Worm (Caenorhabditis elegans): ENCODE measurements around the gene gln-6.
"Not testable (repeated sequence)": the region's sequence is repeated elsewhere in the genome, so short reads cannot be mapped to it uniquely, and the experiment has no call there.

DNA sequence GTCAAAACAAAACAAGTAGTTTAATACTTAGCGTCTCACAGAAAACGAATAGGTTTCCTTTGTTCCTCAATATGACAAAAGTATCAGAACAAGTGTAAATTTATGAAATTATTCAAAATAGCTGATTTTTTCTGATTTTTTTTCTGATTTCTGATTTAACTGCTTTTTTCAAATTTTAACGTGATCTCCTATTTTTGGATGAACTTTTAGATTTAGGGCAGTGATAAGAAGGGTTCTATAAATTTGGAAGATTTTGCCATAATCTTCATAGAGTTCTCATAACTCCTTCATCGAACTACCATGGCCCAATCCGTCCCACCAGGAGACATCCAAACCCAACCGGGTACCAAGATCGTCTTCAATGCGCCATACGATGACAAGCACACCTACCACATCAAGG is 29.0 kb upstream of the gln-6 start, which contains the start of gene msp-78:
- TF ChIP-seq scrt-1 (GFP tag; IDR thresholded peaks at IDR 0.05); B0310.2 (tag; optimal IDR thresholded peaks at IDR 0.05); ama-1 (optimal IDR thresholded peaks at IDR 0.05); ceh-36 (tag; optimal IDR thresholded peaks at IDR 0.05); flt-1 (GFP tag; IDR thresholded peaks at IDR 0.05); hmg-4 (GFP tag; optimal IDR thresholded peaks at IDR 0.05); F13C5.2 (tag; optimal IDR thresholded peaks at IDR 0.05): not testable (repeated sequence)
